Worm (Caenorhabditis elegans): ENCODE results near the gene sre-14.

ce11 chrIV:12302885-12303284 is 41.6 kb upstream of the sre-14 start:
- TF ChIP-seq unc-62 (GFP tag; optimal IDR thresholded peaks at IDR 0.05) (no peak), nhr-237 (tag; optimal IDR thresholded peaks at IDR 0.05) (no peak), nhr-12 (tag; optimal IDR thresholded peaks at IDR 0.05) (no peak), pha-4 (tag; optimal IDR thresholded peaks at IDR 0.05) (no peak), elt-3 (tag; optimal IDR thresholded peaks at IDR 0.05) (no peak), snpc-4 (tag; optimal IDR thresholded peaks at IDR 0.05) (no peak), blmp-1 (tag; optimal IDR thresholded peaks at IDR 0.05) (no peak), unc-120 (tag; optimal IDR thresholded peaks at IDR 0.05; ENCODE audit: poor library complexity, severe bottlenecking) (no peak), ztf-11 (tag; optimal IDR thresholded peaks at IDR 0.05) (no peak), mep-1 (tag; optimal IDR thresholded peaks at IDR 0.05) (no peak)
